Fruit fly (Drosophila melanogaster) whole organism, embryonic: ENCODE measurements around the gene Kr-h2.

ENCODE experiments used
- Atf6 ChIP-seq: fragments of 200-800 bp; sonication (Bioruptor generic); IDR thresholded peaks from 2 replicates; pipeline ENCODE4 v1.3.6; 2022; ENCODE audit warnings: missing biosample characterization, missing genetic modification characterization
- CG10147 ChIP-seq: fragments of 200-800 bp; sonication (Bioruptor generic); optimal IDR thresholded peaks from 2 replicates; lab custom pipeline; 2019; ENCODE audit warnings: missing biosample characterization, mild to moderate bottlenecking, missing genetic modification characterization, moderate library complexity
- CG11456 ChIP-seq: fragments of 200-800 bp; sonication (Bioruptor generic); IDR thresholded peaks from 3 replicates; pipeline ENCODE4 v1.3.6; 2022; ENCODE audit warnings: missing biosample characterization, missing genetic modification characterization
- CG12155 ChIP-seq: fragments of 200-800 bp; sonication (Bioruptor generic); optimal IDR thresholded peaks from 3 replicates; lab custom pipeline; 2016; ENCODE audit warnings: missing biosample characterization, missing genetic modification characterization
- CG12236 ChIP-seq: fragments of 200-800 bp; sonication (Bioruptor generic); optimal IDR thresholded peaks from 2 replicates; lab custom pipeline; 2016; ENCODE audit warnings: missing biosample characterization, missing genetic modification characterization
- CG12769 ChIP-seq: fragments of 200-800 bp; sonication (Bioruptor generic); optimal IDR thresholded peaks from 2 replicates; lab custom pipeline; 2019; ENCODE audit warnings: missing biosample characterization, mild to moderate bottlenecking, missing genetic modification characterization, moderate library complexity
- CG13287 ChIP-seq: fragments of 200-800 bp; sonication (Bioruptor generic); IDR thresholded peaks from 2 replicates; pipeline ENCODE4 v1.3.6; 2022; ENCODE audit warnings: missing biosample characterization, missing genetic modification characterization; ENCODE audit not compliant: partially characterized antibody
- CG13894 ChIP-seq: fragments of 200-800 bp; sonication (Bioruptor generic); optimal IDR thresholded peaks from 3 replicates; lab custom pipeline; 2018; ENCODE audit warnings: missing biosample characterization, mild to moderate bottlenecking, missing genetic modification characterization, moderate library complexity
- CG1529 ChIP-seq: fragments of 200-800 bp; sonication (Bioruptor generic); optimal IDR thresholded peaks from 3 replicates; lab custom pipeline; 2018; ENCODE audit warnings: missing biosample characterization, missing genetic modification characterization
- CG1792 ChIP-seq: fragments of 200-800 bp; sonication (Bioruptor generic); optimal IDR thresholded peaks from 2 replicates; lab custom pipeline; 2016; ENCODE audit warnings: missing biosample characterization, missing genetic modification characterization
- CG2678 ChIP-seq: fragments of 200-800 bp; sonication (Bioruptor generic); optimal IDR thresholded peaks from 3 replicates; lab custom pipeline; 2019; ENCODE audit warnings: missing biosample characterization, mild to moderate bottlenecking, missing genetic modification characterization, moderate library complexity
- CG31224 ChIP-seq: fragments of 200-800 bp; sonication (Bioruptor generic); IDR thresholded peaks from 2 replicates; pipeline ENCODE4 v1.3.6; 2022; ENCODE audit warnings: missing biosample characterization, missing genetic modification characterization
- CG31388 ChIP-seq: fragments of 200-800 bp; sonication (Bioruptor generic); optimal IDR thresholded peaks from 2 replicates; lab custom pipeline; 2016; ENCODE audit warnings: missing biosample characterization, missing genetic modification characterization
- CG3163 ChIP-seq: fragments of 200-800 bp; sonication (Bioruptor generic); optimal IDR thresholded peaks from 3 replicates; lab custom pipeline; 2016; ENCODE audit warnings: missing biosample characterization, missing genetic modification characterization
- CG34224 ChIP-seq: fragments of 200-800 bp; sonication (Bioruptor generic); IDR thresholded peaks from 3 replicates; pipeline ENCODE4 v1.3.6; 2022; ENCODE audit warnings: missing biosample characterization, missing genetic modification characterization; ENCODE audit not compliant: partially characterized antibody
- CG34376 ChIP-seq: fragments of 200-800 bp; sonication (Bioruptor generic); optimal IDR thresholded peaks from 2 replicates; lab custom pipeline; 2018; ENCODE audit warnings: missing biosample characterization, mild to moderate bottlenecking, missing genetic modification characterization
- CG6254 ChIP-seq: fragments of 200-800 bp; sonication (Bioruptor generic); optimal IDR thresholded peaks from 3 replicates; lab custom pipeline; 2017; ENCODE audit warnings: mild to moderate bottlenecking, missing biosample characterization, missing genetic modification reagents, missing genetic modification characterization
- CG6272 ChIP-seq: fragments of 200-800 bp; sonication (Bioruptor generic); IDR thresholded peaks from 2 replicates; pipeline ENCODE4 v1.3.6; 2022; ENCODE audit warnings: missing biosample characterization, missing genetic modification characterization
- CG6683 ChIP-seq: fragments of 200-800 bp; sonication (Bioruptor generic); optimal IDR thresholded peaks from 2 replicates; lab custom pipeline; 2017; ENCODE audit warnings: missing biosample characterization, mild to moderate bottlenecking, missing genetic modification characterization, missing genetic modification reagents
- CG8089 ChIP-seq: fragments of 200-800 bp; sonication (Bioruptor generic); optimal IDR thresholded peaks from 3 replicates; lab custom pipeline; 2016; ENCODE audit warnings: missing biosample characterization, missing genetic modification characterization
- CG8478 ChIP-seq: fragments of >200 bp; optimal IDR thresholded peaks from 2 replicates; lab custom pipeline; 2018
- CG8924 ChIP-seq: fragments of 200-800 bp; optimal IDR thresholded peaks from 3 replicates; lab custom pipeline; 2019; ENCODE audit warnings: missing biosample characterization, mild to moderate bottlenecking, missing genetic modification characterization, moderate library complexity
- CG9932 ChIP-seq: fragments of 200-800 bp; sonication (Bioruptor generic); IDR thresholded peaks from 2 replicates; pipeline ENCODE4 v1.3.6; 2022; ENCODE audit warnings: missing biosample characterization, missing genetic modification characterization
- CkIIα-i1 ChIP-seq: fragments of 200-800 bp; sonication (Bioruptor generic); IDR thresholded peaks from 2 replicates; pipeline ENCODE4 v1.3.6; 2022; ENCODE audit warnings: missing biosample characterization, missing genetic modification characterization
- D19A ChIP-seq: fragments of 200-800 bp; optimal IDR thresholded peaks from 3 replicates; lab custom pipeline; 2019; ENCODE audit warnings: missing biosample characterization, mild to moderate bottlenecking, missing genetic modification characterization, moderate library complexity
- Deaf1 ChIP-seq: fragments of 200-800 bp; optimal IDR thresholded peaks from 3 replicates; lab custom pipeline; 2019; ENCODE audit warnings: missing biosample characterization, mild to moderate bottlenecking, missing genetic modification characterization, moderate library complexity
- Dll ChIP-seq: fragments of 200-800 bp; sonication (Bioruptor generic); IDR thresholded peaks from 4 replicates; pipeline ENCODE4 v1.3.6; 2022; ENCODE audit warnings: missing biosample characterization, missing genetic modification characterization; ENCODE audit not compliant: partially characterized antibody
- ERR ChIP-seq: fragments of 200-800 bp; sonication (Bioruptor generic); optimal IDR thresholded peaks from 2 replicates; lab custom pipeline; 2016; ENCODE audit warnings: missing biosample characterization, missing genetic modification characterization
- Jarid2 ChIP-seq: fragments of 200-800 bp; sonication (Bioruptor generic); optimal IDR thresholded peaks from 3 replicates; lab custom pipeline; 2017; ENCODE audit warnings: mild to moderate bottlenecking, missing biosample characterization, missing genetic modification reagents, missing genetic modification characterization
- Mes4 ChIP-seq: fragments of 200-800 bp; sonication (Bioruptor generic); optimal IDR thresholded peaks from 2 replicates; lab custom pipeline; 2016; ENCODE audit warnings: missing biosample characterization, missing genetic modification characterization
- Neu2 ChIP-seq: fragments of 200-800 bp; sonication (Bioruptor generic); optimal IDR thresholded peaks from 3 replicates; lab custom pipeline; 2016; ENCODE audit warnings: missing biosample characterization, missing genetic modification characterization, borderline replicate concordance
- Scr ChIP-seq: fragments of 200-800 bp; sonication (Bioruptor generic); IDR thresholded peaks from 2 replicates; pipeline ENCODE4 v1.3.6; 2022; ENCODE audit warnings: missing biosample characterization, missing genetic modification characterization; ENCODE audit not compliant: partially characterized antibody
- Sox102F ChIP-seq: fragments of 200-800 bp; sonication (Bioruptor generic); optimal IDR thresholded peaks from 2 replicates; lab custom pipeline; 2018; ENCODE audit warnings: missing biosample characterization, mild to moderate bottlenecking, missing genetic modification characterization, moderate library complexity
- Vsx1 ChIP-seq: fragments of 200-800 bp; sonication (Bioruptor generic); optimal IDR thresholded peaks from 2 replicates; lab custom pipeline; 2017; ENCODE audit warnings: missing biosample characterization, mild to moderate bottlenecking, missing genetic modification characterization, missing genetic modification reagents
- amos ChIP-seq: fragments of 200-800 bp; sonication (Bioruptor generic); IDR thresholded peaks from 2 replicates; pipeline ENCODE4 v1.3.6; 2022; ENCODE audit warnings: missing biosample characterization, missing genetic modification characterization; ENCODE audit not compliant: partially characterized antibody
- br ChIP-seq: fragments of >200 bp; optimal IDR thresholded peaks from 2 replicates; lab custom pipeline; 2017
- chm ChIP-seq: fragments of 200-800 bp; sonication (Bioruptor generic); IDR thresholded peaks from 2 replicates; pipeline ENCODE4 v1.3.6; 2022; ENCODE audit warnings: missing biosample characterization, missing genetic modification characterization
- dimm ChIP-seq: fragments of 200-800 bp; sonication (Bioruptor generic); IDR thresholded peaks from 2 replicates; pipeline ENCODE4 v1.3.6; 2022; ENCODE audit warnings: missing biosample characterization, missing genetic modification characterization
- ftz-f1 ChIP-seq: fragments of 200-800 bp; sonication (Bioruptor generic); optimal IDR thresholded peaks from 2 replicates; lab custom pipeline; 2016; ENCODE audit warnings: missing biosample characterization, missing genetic modification characterization
- gro ChIP-seq: fragments of 200-800 bp; sonication (Bioruptor generic); optimal IDR thresholded peaks from 2 replicates; lab custom pipeline; 2016; ENCODE audit warnings: missing biosample characterization, missing genetic modification characterization
- lola ChIP-seq, 3 experiments: fragments of >200 bp in 2 of 3; fragments of 200-800 bp in 1 of 3; sonication (Bioruptor generic) in 1 of 3; optimal IDR thresholded peaks; 2 replicates each; lab custom pipeline; 2017 to 2019; ENCODE audit warnings: missing biosample characterization in 3 of 3, missing genetic modification characterization in 3 of 3, mild to moderate bottlenecking in 1 of 3, moderate library complexity in 1 of 3
- pan ChIP-seq, 4 experiments: fragments of >200 bp in 3 of 4; fragments of 200-800 bp in 1 of 4; sonication (Bioruptor generic) in 1 of 4; optimal IDR thresholded peaks in 3 of 4; IDR thresholded peaks in 1 of 4; 2 replicates each; pipeline versions ENCODE4 v1.3.6 to Lab custom; 2017 to 2022; ENCODE audit warnings: missing biosample characterization in 2 of 4, missing genetic modification characterization in 2 of 4, mixed read lengths in 1 of 4
- schlank ChIP-seq: fragments of 200-800 bp; sonication (Bioruptor generic); optimal IDR thresholded peaks from 2 replicates; lab custom pipeline; 2018; ENCODE audit warnings: missing biosample characterization, mild to moderate bottlenecking, missing genetic modification characterization
- scrt ChIP-seq: fragments of 200-800 bp; sonication (Bioruptor generic); optimal IDR thresholded peaks from 2 replicates; lab custom pipeline; 2018; ENCODE audit warnings: missing biosample characterization, mild to moderate bottlenecking, missing genetic modification characterization, moderate library complexity
- sd ChIP-seq: fragments of 200-800 bp; sonication (Bioruptor generic); optimal IDR thresholded peaks from 3 replicates; lab custom pipeline; 2018; ENCODE audit warnings: missing biosample characterization, mild to moderate bottlenecking, missing genetic modification characterization, moderate library complexity
- so ChIP-seq: fragments of 200-800 bp; sonication (Bioruptor generic); IDR thresholded peaks from 3 replicates; pipeline ENCODE4 v1.3.6; 2022; ENCODE audit warnings: missing biosample characterization, missing genetic modification characterization
- stc ChIP-seq: fragments of 200-800 bp; sonication (Bioruptor generic); IDR thresholded peaks from 2 replicates; pipeline ENCODE4 v1.3.6; 2022; ENCODE audit warnings: missing biosample characterization, missing genetic modification characterization
- sug ChIP-seq: fragments of 200-800 bp; optimal IDR thresholded peaks from 2 replicates; lab custom pipeline; 2019; ENCODE audit warnings: missing biosample characterization, mild to moderate bottlenecking, missing genetic modification characterization, moderate library complexity
- tin ChIP-seq: fragments of 200-800 bp; sonication (Bioruptor generic); optimal IDR thresholded peaks from 3 replicates; lab custom pipeline; 2016; ENCODE audit warnings: missing biosample characterization, missing genetic modification characterization

Kr-h2 gene

dm6 chr2L:6082157-6082645, 11.4 kb downstream of the Kr-h2 start, which contains the start of gene Kr-h1 (continued):
- no peak for TF ChIP-seq CG12236
- TF ChIP-seq CG8089 (GFP tag; lab: Kevin White, UChicago), result no peak
- peak; percentile 14 for TF ChIP-seq scrt (GFP tag; lab: Kevin White, UChicago)
- TF ChIP-seq lola (GFP tag; optimal IDR thresholded peaks at IDR 0.05; lab: Kevin White, UChicago), result no peak
- TF ChIP-seq CG13894 (tag; lab: Kevin White, UChicago), result peak; percentile 72
- 0 out of 2 replicates have a peak, but pooled peaks have one; percentile 44 for TF ChIP-seq chm (GFP tag; lab: Robert Waterston, UW)
- TF ChIP-seq CG1792 (GFP tag; lab: Kevin White, UChicago), result no peak
- peak; percentile 33 for TF ChIP-seq Jarid2 (GFP tag; lab: Kevin White, UChicago)
- TF ChIP-seq CG2678, result no peak
- TF ChIP-seq CG6254 (GFP tag; lab: Kevin White, UChicago), result no peak
- no peak for TF ChIP-seq Sox102F (GFP tag; lab: Kevin White, UChicago)
- TF ChIP-seq tin (GFP tag; lab: Kevin White, UChicago), result no peak
- no peak for TF ChIP-seq CG6272 (GFP tag; lab: Robert Waterston, UW)
- TF ChIP-seq amos (GFP tag; lab: Robert Waterston, UW), result peak; percentile 27; the same call in 1 of the 2 replicates
- TF ChIP-seq CG34224 (GFP tag; lab: Robert Waterston, UW), result peak; percentile 39; the same call in 1 of the 3 replicates
- no peak for TF ChIP-seq ERR
- TF ChIP-seq CG12155, result peak; percentile 72
- TF ChIP-seq sd (tag; lab: Kevin White, UChicago), result peak; percentile 65
- TF ChIP-seq sug (tag; lab: Kevin White, UChicago), result peak; percentile 75
- TF ChIP-seq schlank (tag; lab: Kevin White, UChicago), result no peak
- peak; percentile 42; the same call in 1 of the 2 replicates for TF ChIP-seq CG13287
- no peak for TF ChIP-seq CkIIα-i1
- TF ChIP-seq pan (optimal IDR thresholded peaks at IDR 0.05; lab: Kevin White, UChicago), result no peak
- no peak for TF ChIP-seq pan (GFP tag; optimal IDR thresholded peaks at IDR 0.05 in 1 of 2, IDR thresholded peaks at IDR 0.05 in 1 of 2)
- TF ChIP-seq ftz-f1 (GFP tag; lab: Kevin White, UChicago), result peak; percentile 44
- TF ChIP-seq CG31388, result no peak
- TF ChIP-seq gro (GFP tag; lab: Kevin White, UChicago), result peak; percentile 11
- no peak for TF ChIP-seq CG10147 (GFP tag; lab: Kevin White, UChicago)
- 0 out of 2 replicates have a peak, but pooled peaks have one; percentile 21 for TF ChIP-seq stc (GFP tag; lab: Robert Waterston, UW)
- TF ChIP-seq CG9932 (GFP tag; lab: Robert Waterston, UW), result peak; percentile 17; the same call in 1 of the 2 replicates
- no peak for TF ChIP-seq Atf6 (GFP tag; lab: Robert Waterston, UW)
- 0 out of 2 replicates have a peak, but pooled peaks have one; percentile 12 for TF ChIP-seq Scr (GFP tag; lab: Robert Waterston, UW)
- peak; percentile 3 for TF ChIP-seq Deaf1 (tag; lab: Kevin White, UChicago)
- TF ChIP-seq CG34376 (GFP tag; lab: Kevin White, UChicago), result peak; percentile 14
- no peak for TF ChIP-seq Mes4 (GFP tag; lab: Kevin White, UChicago)
- TF ChIP-seq CG12769, result peak; percentile 11
- TF ChIP-seq so (GFP tag; lab: Robert Waterston, UW), result 0 out of 3 replicates have a peak, but pooled peaks have one; percentile 35

dm6 chr2L:6082936-6083627, 12.3 kb downstream of the Kr-h2 start:
- no peak for TF ChIP-seq dimm (GFP tag; lab: Robert Waterston, UW)
- TF ChIP-seq D19A, result no peak
- no peak for TF ChIP-seq CG8478 (lab: Kevin White, UChicago)
- TF ChIP-seq CG6683 (GFP tag; lab: Kevin White, UChicago), result no peak
- peak; percentile 37 for TF ChIP-seq CG8924 (tag; lab: Kevin White, UChicago)
- TF ChIP-seq br, result no peak
- TF ChIP-seq Vsx1 (GFP tag; lab: Kevin White, UChicago), result no peak
- no peak for TF ChIP-seq CG11456 (GFP tag; lab: Robert Waterston, UW)
- TF ChIP-seq Dll (GFP tag; lab: Robert Waterston, UW), result no peak
- TF ChIP-seq CG1529 (GFP tag; lab: Kevin White, UChicago), result no peak
- TF ChIP-seq CG3163 (GFP tag; lab: Kevin White, UChicago), result no peak
- no peak for TF ChIP-seq CG31224
- TF ChIP-seq ftz-f1 (GFP tag; lab: Kevin White, UChicago), result peak; percentile 96
- TF ChIP-seq Neu2 (GFP tag; lab: Kevin White, UChicago), result no peak
